Worm (Caenorhabditis elegans): ENCODE data around the gene C25H3.17.

Gene C25H3.17

DNA sequence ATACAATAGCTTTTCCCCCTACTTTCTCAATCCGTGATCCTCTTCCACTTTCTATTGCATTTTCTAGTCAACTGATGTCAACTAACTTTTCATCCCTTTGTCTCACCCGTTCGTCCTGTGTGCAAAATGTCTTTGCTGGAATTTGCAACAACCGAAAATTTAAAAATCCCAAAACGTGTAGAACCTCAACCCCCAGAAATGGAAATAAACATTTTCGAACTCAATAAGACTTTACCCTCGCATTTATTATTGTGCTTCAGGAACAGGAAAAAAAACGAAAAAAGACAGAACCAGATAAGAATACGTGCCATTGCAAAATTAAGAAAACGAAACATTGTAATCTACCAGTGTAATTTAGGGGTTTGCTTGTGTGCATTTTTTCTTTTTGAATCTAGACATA lies 42.6 kb upstream of the C25H3.17 start:
- TF ChIP-seq jun-1 (tag; optimal IDR thresholded peaks at IDR 0.05), result no peak
- TF ChIP-seq elt-2 (tag; optimal IDR thresholded peaks at IDR 0.05), result peak; percentile 22
- no peak for TF ChIP-seq ceh-9 (tag; optimal IDR thresholded peaks at IDR 0.05)
- no peak for TF ChIP-seq R02D3.7 (tag; optimal IDR thresholded peaks at IDR 0.05)
- TF ChIP-seq ztf-4 (tag; optimal IDR thresholded peaks at IDR 0.05), result peak; percentile 44
- no peak for TF ChIP-seq lin-15B (tag; optimal IDR thresholded peaks at IDR 0.05)
- no peak for TF ChIP-seq lsy-12 (tag; optimal IDR thresholded peaks at IDR 0.05)
- peak; percentile 33 for TF ChIP-seq ama-1 (optimal IDR thresholded peaks at IDR 0.05)
- TF ChIP-seq sea-2 (GFP tag; optimal IDR thresholded peaks at IDR 0.05), result no peak
- no peak for TF ChIP-seq ztf-11 (tag; optimal IDR thresholded peaks at IDR 0.05)
- TF ChIP-seq pqm-1 (tag; optimal IDR thresholded peaks at IDR 0.05), result no peak
- no peak for TF ChIP-seq lin-39 (tag; optimal IDR thresholded peaks at IDR 0.05)

DNA sequence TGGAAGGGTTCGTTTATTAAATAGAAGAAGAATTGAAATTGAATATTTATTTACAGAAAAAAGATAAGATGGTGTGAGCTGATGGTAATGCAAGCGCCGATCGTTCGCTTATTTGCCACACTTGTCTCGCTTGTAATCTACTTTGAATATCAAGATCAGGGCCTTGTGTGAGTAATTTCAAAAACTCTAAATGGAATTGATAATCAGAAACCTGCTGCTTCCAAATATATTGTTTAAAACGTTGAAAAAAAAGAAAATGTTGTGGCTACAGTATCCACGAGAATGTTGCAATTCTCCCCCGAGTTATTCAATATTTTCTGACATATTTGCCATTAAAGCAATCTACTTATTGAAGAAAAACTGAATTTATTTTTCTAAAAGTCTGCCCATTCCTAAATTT lies 41.4 kb upstream of the C25H3.17 start:
- TF ChIP-seq nhr-77 (tag; optimal IDR thresholded peaks at IDR 0.05), result no peak
- TF ChIP-seq unc-62 (GFP tag; optimal IDR thresholded peaks at IDR 0.05), result no peak
- TF ChIP-seq aly-2 (tag; optimal IDR thresholded peaks at IDR 0.05), result no peak

ce11 chrII:5708154-5708553 lies 38.7 kb upstream of the C25H3.17 start:
- TF ChIP-seq elt-3 (tag; optimal IDR thresholded peaks at IDR 0.05) (no peak), pqm-1 (tag; optimal IDR thresholded peaks at IDR 0.05) (no peak), fkh-10 (GFP tag; optimal IDR thresholded peaks at IDR 0.05) (peak; percentile 95), nfya-1 (tag; optimal IDR thresholded peaks at IDR 0.05; ENCODE audit: insufficient read depth) (peak; percentile 18)

- TF ChIP-seq nfya-1 (tag; optimal IDR thresholded peaks at IDR 0.05; ENCODE audit: insufficient read depth) (peak; percentile 41), pha-4 (tag; optimal IDR thresholded peaks at IDR 0.05) (peak; percentile 25), nhr-11 (tag; optimal IDR thresholded peaks at IDR 0.05) (no peak), egl-5 (tag; optimal IDR thresholded peaks at IDR 0.05) (peak; percentile 6)
Measured at ce11 chrII:5707532-5707931, 38.1 kb upstream of the C25H3.17 start, which contains the start of gene osta-2. Gene osta-2 (plus strand): TSS chrII:5707691.

- TF ChIP-seq lin-15B (tag; optimal IDR thresholded peaks at IDR 0.05) (no peak), egl-5 (tag; optimal IDR thresholded peaks at IDR 0.05) (peak; percentile 6), elt-3 (tag; optimal IDR thresholded peaks at IDR 0.05) (no peak), nhr-43 (tag; optimal IDR thresholded peaks at IDR 0.05; ENCODE audit: poor library complexity, severe bottlenecking) (no peak), ztf-4 (tag; optimal IDR thresholded peaks at IDR 0.05) (no peak), tbx-2 (tag; optimal IDR thresholded peaks at IDR 0.05) (no peak)
Measured at ce11 chrII:5704479-5704878, 35.0 kb upstream of the C25H3.17 start.

DNA sequence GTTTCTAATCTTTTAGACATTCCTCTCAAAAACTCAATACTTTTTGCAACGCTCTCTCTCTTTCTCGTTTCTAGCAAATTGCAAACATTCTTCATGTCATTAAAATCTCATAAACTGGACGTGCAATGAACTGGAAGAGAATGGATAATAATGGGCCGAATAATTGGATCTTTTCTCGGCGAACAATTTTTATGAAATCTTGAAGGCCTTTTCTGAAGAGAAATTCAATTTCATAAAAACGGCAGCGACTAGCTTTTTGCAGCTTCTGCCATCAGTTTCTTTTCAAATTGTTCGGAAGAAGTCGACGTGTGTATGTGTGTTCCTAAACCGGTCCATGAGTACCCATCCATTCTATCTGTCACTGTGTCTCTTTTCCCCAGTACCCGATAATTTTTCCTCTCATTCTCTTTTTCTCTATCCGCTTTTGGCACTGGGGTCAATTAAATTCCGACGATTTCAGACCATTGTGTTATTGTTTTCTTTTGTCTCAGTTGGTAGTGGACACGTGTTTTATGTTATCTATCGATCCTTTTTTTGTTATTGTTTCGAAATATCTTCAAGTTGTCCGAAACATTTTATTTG lies 33.2 kb upstream of the C25H3.17 start:
- TF ChIP-seq nhr-25 (tag; optimal IDR thresholded peaks at IDR 0.05) (peak; percentile 62), hmg-11 (tag; optimal IDR thresholded peaks at IDR 0.05) (peak; percentile 30), nhr-23 (tag; optimal IDR thresholded peaks at IDR 0.05) (peak; percentile 13), snpc-4 (tag; optimal IDR thresholded peaks at IDR 0.05) (peak; percentile 11), egl-5 (tag; optimal IDR thresholded peaks at IDR 0.05) (peak; percentile 91), daf-12 (tag; optimal IDR thresholded peaks at IDR 0.05) (no peak)

ce11 chrII:5701485-5701884 lies 32.0 kb upstream of the C25H3.17 start:
- TF ChIP-seq lsy-12 (tag; optimal IDR thresholded peaks at IDR 0.05) (peak; percentile 0), ceh-28 (tag; optimal IDR thresholded peaks at IDR 0.05) (peak; percentile 14), nhr-237 (tag; optimal IDR thresholded peaks at IDR 0.05) (no peak), pqm-1 (tag; optimal IDR thresholded peaks at IDR 0.05) (peak; percentile 40), ama-1 (optimal IDR thresholded peaks at IDR 0.05) (peak; percentile 96), zag-1 (tag; optimal IDR thresholded peaks at IDR 0.05) (no peak), tbx-2 (tag; optimal IDR thresholded peaks at IDR 0.05) (peak; percentile 38), nhr-28 (tag; optimal IDR thresholded peaks at IDR 0.05) (no peak), elt-3 (tag; optimal IDR thresholded peaks at IDR 0.05) (no peak), eor-1 (tag; optimal IDR thresholded peaks at IDR 0.05) (no peak), elt-1 (tag; optimal IDR thresholded peaks at IDR 0.05) (no peak), ceh-9 (tag; optimal IDR thresholded peaks at IDR 0.05) (no peak), R02D3.7 (tag; optimal IDR thresholded peaks at IDR 0.05) (peak; percentile 50), ceh-16 (tag; optimal IDR thresholded peaks at IDR 0.05) (no peak), ztf-4 (tag; optimal IDR thresholded peaks at IDR 0.05) (no peak), unc-39 (tag; optimal IDR thresholded peaks at IDR 0.05) (no peak), nhr-67 (tag; optimal IDR thresholded peaks at IDR 0.05) (no peak), egl-27 (tag; optimal IDR thresholded peaks at IDR 0.05) (no peak), nhr-76 (tag; optimal IDR thresholded peaks at IDR 0.05) (no peak), nhr-12 (tag; optimal IDR thresholded peaks at IDR 0.05) (no peak), hmg-11 (tag; optimal IDR thresholded peaks at IDR 0.05) (peak; percentile 39), ZK546.5 (tag; optimal IDR thresholded peaks at IDR 0.05) (no peak), nhr-11 (tag; optimal IDR thresholded peaks at IDR 0.05) (no peak)
